Fruit fly (Drosophila melanogaster): ENCODE measurements around the gene CG5916.

DNA sequence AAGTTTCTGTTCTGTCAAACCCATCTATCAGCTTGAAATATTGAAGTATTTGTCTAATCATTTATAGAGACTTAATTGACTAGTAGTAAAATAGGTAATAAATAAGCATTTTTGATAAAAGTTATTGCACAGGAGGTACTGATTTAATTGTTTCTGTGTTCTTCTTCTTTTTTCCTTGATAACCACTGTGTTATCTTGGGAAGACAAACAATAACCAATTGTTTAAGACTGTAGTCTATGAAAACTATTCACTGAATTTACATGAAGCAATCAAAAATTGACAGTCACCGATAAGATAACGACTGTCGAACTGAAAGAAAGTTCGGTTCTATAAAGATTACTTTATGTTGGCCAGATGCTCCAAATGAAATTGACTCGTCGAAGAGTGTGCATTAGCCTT lies 26.7 kb downstream of the CG5916 start:
- no peak for TF ChIP-seq fd96Ca (GFP tag; IDR thresholded peaks at IDR 0.05)
- no peak for TF ChIP-seq EcR (GFP tag; optimal IDR thresholded peaks at IDR 0.05)
- TF ChIP-seq CG8301 (tag; optimal IDR thresholded peaks at IDR 0.05), result no peak
- no peak for TF ChIP-seq Snoo (tag; optimal IDR thresholded peaks at IDR 0.05)
- no peak for TF ChIP-seq CG14655 (GFP tag; optimal IDR thresholded peaks at IDR 0.05)
- no peak for TF ChIP-seq Pif1A (GFP tag; optimal IDR thresholded peaks at IDR 0.05)
- TF ChIP-seq gl (tag; optimal IDR thresholded peaks at IDR 0.05), result no peak
- TF ChIP-seq CG4496 (GFP tag; IDR thresholded peaks at IDR 0.05), result no peak
- TF ChIP-seq D1 (tag; optimal IDR thresholded peaks at IDR 0.05), result no peak
- TF ChIP-seq CG8159 (tag; optimal IDR thresholded peaks at IDR 0.05), result no peak

All from whole organism, pupa.